Worm (Caenorhabditis elegans): ENCODE results near the gene F36G3.3.

F36G3.3 gene

DNA sequence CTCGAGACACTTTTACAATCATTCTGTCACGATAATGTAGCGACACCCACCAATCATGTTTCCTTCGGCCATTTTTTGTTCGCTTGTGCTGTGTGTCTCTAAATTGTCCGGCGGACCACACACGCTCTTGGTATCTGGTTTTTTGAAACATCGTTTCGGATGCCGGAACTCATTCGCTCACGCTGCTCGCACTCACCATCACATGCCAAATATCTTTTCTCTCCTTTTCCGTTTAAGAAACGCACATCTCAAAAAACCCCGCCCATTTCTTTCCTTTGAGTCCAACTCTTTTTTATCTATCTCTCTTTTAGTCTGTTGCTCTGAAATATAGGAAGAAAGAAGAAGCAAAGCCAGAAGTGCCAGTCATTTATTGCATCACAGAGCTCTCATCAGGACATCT, at the start of gene F36G3.3:
Gene F36G3.3 (plus strand): TSS at position 306 of the 400 bp plus-strand sequence.
- TF ChIP-seq klf-2 (GFP tag; conservative IDR thresholded peaks at IDR 0.05): no peak
- TF ChIP-seq med-1 (GFP tag; optimal IDR thresholded peaks at IDR 0.05; ENCODE audit: insufficient read depth): no peak
- no peak for TF ChIP-seq tab-1 (GFP tag; IDR thresholded peaks at IDR 0.05)
- TF ChIP-seq ztf-29 (GFP tag; IDR thresholded peaks at IDR 0.05): no peak
- no peak for TF ChIP-seq T22C8.4 (GFP tag; IDR thresholded peaks at IDR 0.05)
- no peak for TF ChIP-seq ref-1 (GFP tag; conservative IDR thresholded peaks at IDR 0.05)
- no peak for TF ChIP-seq cog-1 (tag; optimal IDR thresholded peaks at IDR 0.05)
- TF ChIP-seq flt-1 (GFP tag; IDR thresholded peaks at IDR 0.05): no peak
- TF ChIP-seq ztf-23 (GFP tag; IDR thresholded peaks at IDR 0.05): no peak

DNA sequence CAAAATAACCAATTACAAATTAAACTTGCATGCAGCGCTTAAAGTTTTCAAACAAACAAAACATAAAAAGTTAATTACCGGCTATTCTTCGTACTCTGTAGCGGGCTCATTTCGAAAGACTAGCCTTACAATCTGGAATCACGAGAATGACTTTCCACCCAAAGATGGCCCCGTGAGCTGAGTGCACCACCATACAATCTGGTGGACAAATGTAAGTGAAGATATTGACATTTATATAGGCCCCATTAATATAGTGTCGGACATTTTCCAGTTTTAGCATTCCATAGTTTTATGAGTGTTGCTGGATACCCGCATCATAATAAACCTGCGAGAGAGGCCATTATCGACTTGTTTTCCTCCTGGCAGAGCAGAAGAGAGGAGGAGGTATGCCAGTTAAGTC, 44.1 kb upstream of the F36G3.3 start:
- TF ChIP-seq ztf-23 (GFP tag; IDR thresholded peaks at IDR 0.05) (no peak), T22C8.4 (GFP tag; IDR thresholded peaks at IDR 0.05) (no peak), med-1 (GFP tag; optimal IDR thresholded peaks at IDR 0.05; ENCODE audit: insufficient read depth) (no peak), cog-1 (tag; optimal IDR thresholded peaks at IDR 0.05) (no peak), klf-2 (GFP tag; conservative IDR thresholded peaks at IDR 0.05) (no peak), ztf-29 (GFP tag; IDR thresholded peaks at IDR 0.05) (no peak), flt-1 (GFP tag; IDR thresholded peaks at IDR 0.05) (no peak), tab-1 (GFP tag; IDR thresholded peaks at IDR 0.05) (no peak), ref-1 (GFP tag; conservative IDR thresholded peaks at IDR 0.05) (no peak)

DNA sequence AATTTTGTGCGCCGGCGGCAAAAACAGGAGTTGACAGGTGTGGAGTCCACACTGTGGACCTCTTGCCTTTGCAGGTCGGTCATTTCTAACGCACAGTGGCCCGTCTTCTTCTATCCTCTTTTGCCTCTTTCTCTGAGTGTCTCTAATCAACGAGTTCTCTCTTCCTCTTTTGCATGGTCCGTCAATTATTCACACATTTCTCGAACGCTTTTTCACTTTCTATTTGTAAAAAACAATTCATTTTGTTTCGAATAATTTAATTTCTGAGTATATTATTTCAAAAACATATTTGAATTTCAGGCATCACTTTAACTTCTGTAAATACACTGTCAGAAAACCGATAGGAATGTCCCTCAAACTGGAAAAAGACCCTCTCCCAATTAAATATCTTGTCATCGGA, 41.7 kb upstream of the F36G3.3 start, which contains the start of gene T09B9.1:
Gene T09B9.1 (plus strand): TSS at position 301 of the 400 bp plus-strand sequence.
- TF ChIP-seq klf-2 (GFP tag; conservative IDR thresholded peaks at IDR 0.05): no peak
- no peak for TF ChIP-seq med-1 (GFP tag; optimal IDR thresholded peaks at IDR 0.05; ENCODE audit: insufficient read depth)
- TF ChIP-seq T22C8.4 (GFP tag; IDR thresholded peaks at IDR 0.05): no peak
- no peak for TF ChIP-seq flt-1 (GFP tag; IDR thresholded peaks at IDR 0.05)
- TF ChIP-seq tab-1 (GFP tag; IDR thresholded peaks at IDR 0.05): no peak
- TF ChIP-seq cog-1 (tag; optimal IDR thresholded peaks at IDR 0.05): no peak
- no peak for TF ChIP-seq ztf-23 (GFP tag; IDR thresholded peaks at IDR 0.05)
- TF ChIP-seq ref-1 (GFP tag; conservative IDR thresholded peaks at IDR 0.05): no peak
- no peak for TF ChIP-seq ztf-29 (GFP tag; IDR thresholded peaks at IDR 0.05)

DNA sequence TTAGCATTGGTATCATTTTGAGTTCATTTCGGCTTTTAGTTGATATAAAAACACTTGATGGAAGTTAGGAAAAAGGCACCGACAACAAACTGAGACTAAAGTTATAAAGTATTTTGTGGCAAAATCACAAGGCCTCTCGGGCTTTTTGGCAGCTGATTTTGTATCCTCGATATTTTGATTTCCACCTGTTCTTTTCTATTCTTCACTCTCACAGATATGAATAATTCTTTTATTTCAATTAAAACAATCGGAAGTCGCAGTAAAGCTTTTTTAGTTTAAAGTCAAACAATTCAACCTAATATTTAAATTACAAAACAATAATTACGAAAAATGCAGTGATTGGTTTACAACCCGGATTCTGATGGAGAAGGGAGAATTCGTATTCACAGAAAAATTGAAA, 37.4 kb upstream of the F36G3.3 start, which contains the start of gene T09B9.3:
Gene T09B9.3 (minus strand): TSS at position 101 of the 400 bp plus-strand sequence.
- no peak for TF ChIP-seq tab-1 (GFP tag; IDR thresholded peaks at IDR 0.05)
- no peak for TF ChIP-seq ztf-29 (GFP tag; IDR thresholded peaks at IDR 0.05)
- TF ChIP-seq klf-2 (GFP tag; conservative IDR thresholded peaks at IDR 0.05): no peak
- no peak for TF ChIP-seq flt-1 (GFP tag; IDR thresholded peaks at IDR 0.05)
- no peak for TF ChIP-seq ztf-23 (GFP tag; IDR thresholded peaks at IDR 0.05)
- no peak for TF ChIP-seq med-1 (GFP tag; optimal IDR thresholded peaks at IDR 0.05; ENCODE audit: insufficient read depth)
- no peak for TF ChIP-seq T22C8.4 (GFP tag; IDR thresholded peaks at IDR 0.05)
- no peak for TF ChIP-seq cog-1 (tag; optimal IDR thresholded peaks at IDR 0.05)
- TF ChIP-seq ref-1 (GFP tag; conservative IDR thresholded peaks at IDR 0.05): no peak

DNA sequence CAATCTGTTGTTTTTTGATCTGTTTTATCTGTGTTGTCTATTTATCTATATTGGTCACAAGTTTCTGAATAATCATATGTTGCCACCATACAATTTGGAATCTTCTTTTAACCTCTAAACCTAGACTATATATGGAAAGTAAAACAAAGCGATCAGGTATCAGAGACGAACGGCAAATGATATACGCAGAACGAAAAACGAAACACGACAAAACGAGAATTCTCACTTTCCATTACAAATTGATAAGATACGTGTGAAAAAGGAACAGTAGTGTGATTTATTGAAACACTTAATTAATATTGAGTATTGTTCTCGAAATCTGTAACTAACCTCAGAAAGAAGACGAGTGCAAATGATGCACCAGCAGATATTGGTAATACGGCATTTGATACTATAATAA, 34.7 kb upstream of the F36G3.3 start:
- TF ChIP-seq T22C8.4 (GFP tag; IDR thresholded peaks at IDR 0.05) (no peak), ztf-29 (GFP tag; IDR thresholded peaks at IDR 0.05) (no peak), tab-1 (GFP tag; IDR thresholded peaks at IDR 0.05) (no peak), ztf-23 (GFP tag; IDR thresholded peaks at IDR 0.05) (no peak), ref-1 (GFP tag; conservative IDR thresholded peaks at IDR 0.05) (no peak), med-1 (GFP tag; optimal IDR thresholded peaks at IDR 0.05; ENCODE audit: insufficient read depth) (no peak), klf-2 (GFP tag; conservative IDR thresholded peaks at IDR 0.05) (no peak), flt-1 (GFP tag; IDR thresholded peaks at IDR 0.05) (no peak), cog-1 (tag; optimal IDR thresholded peaks at IDR 0.05) (no peak)

DNA sequence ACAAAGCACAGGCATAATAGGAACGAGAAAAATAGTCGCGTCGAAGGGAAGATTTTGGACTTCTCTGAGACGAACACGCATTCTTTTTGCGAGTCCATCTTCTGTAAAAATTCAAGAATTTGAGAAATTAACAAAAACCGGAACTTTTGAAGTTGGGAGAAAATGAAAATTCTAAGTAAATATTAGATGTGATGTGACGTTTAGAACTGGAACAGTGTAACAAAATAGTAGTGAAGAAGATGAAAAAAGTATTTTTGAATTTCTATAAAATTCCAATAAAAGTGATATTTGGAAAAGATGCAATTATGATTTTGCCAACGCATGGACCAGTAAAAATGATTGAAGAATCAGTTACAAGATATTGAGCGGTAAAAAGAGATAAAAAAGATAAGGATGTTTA, 33.8 kb upstream of the F36G3.3 start, which contains the start of gene slc-17.9:
Gene slc-17.9 (minus strand): TSS at position 101 of the 400 bp plus-strand sequence.
- TF ChIP-seq med-1 (GFP tag; optimal IDR thresholded peaks at IDR 0.05; ENCODE audit: insufficient read depth) (no peak), ref-1 (GFP tag; conservative IDR thresholded peaks at IDR 0.05) (no peak), klf-2 (GFP tag; conservative IDR thresholded peaks at IDR 0.05) (no peak), flt-1 (GFP tag; IDR thresholded peaks at IDR 0.05) (no peak), T22C8.4 (GFP tag; IDR thresholded peaks at IDR 0.05) (no peak), ztf-29 (GFP tag; IDR thresholded peaks at IDR 0.05) (no peak), ztf-23 (GFP tag; IDR thresholded peaks at IDR 0.05) (no peak), cog-1 (tag; optimal IDR thresholded peaks at IDR 0.05) (no peak), tab-1 (GFP tag; IDR thresholded peaks at IDR 0.05) (no peak)

ce11 chrX:9774323-9774722, 24.3 kb upstream of the F36G3.3 start, which contains the start of gene T09B9.4:
TSS of gene T09B9.4 (minus strand) at chrX:9774352.
- no peak for TF ChIP-seq T22C8.4 (GFP tag; IDR thresholded peaks at IDR 0.05)
- no peak for TF ChIP-seq cog-1 (tag; optimal IDR thresholded peaks at IDR 0.05)
- no peak for TF ChIP-seq ztf-29 (GFP tag; IDR thresholded peaks at IDR 0.05)
- no peak for TF ChIP-seq ztf-23 (GFP tag; IDR thresholded peaks at IDR 0.05)
- no peak for TF ChIP-seq flt-1 (GFP tag; IDR thresholded peaks at IDR 0.05)
- no peak for TF ChIP-seq tab-1 (GFP tag; IDR thresholded peaks at IDR 0.05)
- TF ChIP-seq med-1 (GFP tag; optimal IDR thresholded peaks at IDR 0.05; ENCODE audit: insufficient read depth): no peak
- TF ChIP-seq ref-1 (GFP tag; conservative IDR thresholded peaks at IDR 0.05): no peak
- TF ChIP-seq klf-2 (GFP tag; conservative IDR thresholded peaks at IDR 0.05): no peak

- TF ChIP-seq flt-1 (GFP tag; IDR thresholded peaks at IDR 0.05) (no peak), ztf-23 (GFP tag; IDR thresholded peaks at IDR 0.05) (no peak), cog-1 (tag; optimal IDR thresholded peaks at IDR 0.05) (no peak), med-1 (GFP tag; optimal IDR thresholded peaks at IDR 0.05; ENCODE audit: insufficient read depth) (no peak), tab-1 (GFP tag; IDR thresholded peaks at IDR 0.05) (no peak), klf-2 (GFP tag; conservative IDR thresholded peaks at IDR 0.05) (no peak), ref-1 (GFP tag; conservative IDR thresholded peaks at IDR 0.05) (no peak), T22C8.4 (GFP tag; IDR thresholded peaks at IDR 0.05) (no peak), ztf-29 (GFP tag; IDR thresholded peaks at IDR 0.05) (no peak)
Measured at ce11 chrX:9777481-9777880, 21.2 kb upstream of the F36G3.3 start, which contains the start of gene T09B9.5. TSS of gene T09B9.5 (plus strand) at chrX:9777781.

DNA sequence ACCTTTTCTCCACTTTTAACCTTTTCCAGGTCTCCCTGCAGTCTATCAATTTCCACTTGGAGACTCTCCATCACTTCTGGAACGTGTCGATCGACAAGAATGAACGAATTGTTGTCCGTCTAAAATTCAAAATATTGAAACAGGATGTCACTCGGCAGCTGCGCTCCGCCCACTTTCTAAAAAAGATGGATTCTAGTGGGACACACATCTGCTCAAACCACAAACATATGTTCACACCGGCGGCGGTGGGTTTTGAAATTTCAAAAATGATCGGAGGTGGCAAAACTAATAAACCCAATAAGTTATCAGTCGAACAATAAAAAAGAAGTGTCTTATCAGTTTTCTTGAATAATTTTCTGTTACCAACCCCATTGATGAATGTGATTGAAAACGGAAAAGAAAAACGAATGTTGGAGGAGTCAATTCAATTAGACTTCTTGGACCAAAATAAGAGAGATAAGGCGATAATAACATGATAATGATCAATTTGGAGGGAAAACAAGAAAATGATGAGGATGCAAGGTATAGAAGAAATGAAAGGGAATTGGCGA, 16.2 kb upstream of the F36G3.3 start:
- TF ChIP-seq T22C8.4 (GFP tag; IDR thresholded peaks at IDR 0.05) (no peak), ztf-29 (GFP tag; IDR thresholded peaks at IDR 0.05) (no peak), klf-2 (GFP tag; conservative IDR thresholded peaks at IDR 0.05) (no peak), flt-1 (GFP tag; IDR thresholded peaks at IDR 0.05) (no peak), ztf-23 (GFP tag; IDR thresholded peaks at IDR 0.05) (no peak), med-1 (GFP tag; optimal IDR thresholded peaks at IDR 0.05; ENCODE audit: insufficient read depth) (no peak), cog-1 (tag; optimal IDR thresholded peaks at IDR 0.05) (no peak), tab-1 (GFP tag; IDR thresholded peaks at IDR 0.05) (no peak)
